Fruit fly (Drosophila melanogaster) Kc167 (cell line): ENCODE results near the gene dop.

Experiments
- Sin3A ChIP-seq: fragments of >200 bp; optimal IDR thresholded peaks from 2 replicates; lab custom pipeline; 2018; ENCODE audit warnings: missing external identifiers
- h ChIP-seq: fragments of >200 bp; optimal IDR thresholded peaks from 3 replicates; lab custom pipeline; 2018; ENCODE audit warnings: missing external identifiers
- ttk ChIP-seq: sonication (Bioruptor generic); optimal IDR thresholded peaks from 2 replicates; lab custom pipeline; 2017; ENCODE audit warnings: missing external identifiers

DNA sequence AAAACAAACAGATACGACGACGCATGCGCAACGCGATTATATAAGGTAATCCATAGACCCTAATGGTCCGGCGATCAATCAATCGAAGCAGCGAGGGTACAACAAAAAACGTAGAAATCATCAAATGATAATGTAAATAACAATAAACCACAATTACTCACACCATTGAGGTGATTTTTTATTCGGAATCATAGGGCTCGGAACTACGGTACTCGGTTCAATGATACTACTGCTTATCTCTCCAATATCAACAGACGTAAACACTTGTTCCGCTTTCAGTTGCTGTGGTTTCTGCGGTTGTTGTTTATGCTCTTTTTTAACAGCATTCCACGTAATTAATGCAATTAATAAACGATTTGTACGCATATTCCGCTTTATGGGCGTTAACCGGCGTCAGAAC, 32.1 kb downstream of the dop start:
- no peak for TF ChIP-seq Sin3A (lab: Kevin White, UChicago)
- TF ChIP-seq ttk (lab: Kevin White, UChicago), result no peak
- TF ChIP-seq h (lab: Kevin White, UChicago), result no peak
